Worm (Caenorhabditis elegans) whole organism, L4 larva: ENCODE measurements around the gene col-95.

Experiments used
- F10B5.3 ChIP-seq: sonication (generic microtip); optimal IDR thresholded peaks from 2 replicates; lab custom pipeline; 2016; ENCODE audit warnings: mild to moderate bottlenecking, missing genetic modification characterization, missing compliant biosample characterization
- Y48G9A.11 ChIP-seq: fragments of 200-800 bp; sonication (Bioruptor generic); IDR thresholded peaks from 2 replicates; pipeline ENCODE4 v1.3.6; 2022; ENCODE audit warnings: missing genetic modification reagents, missing genetic modification characterization, missing compliant biosample characterization
- ceh-62 ChIP-seq: sonication (generic microtip); optimal IDR thresholded peaks from 2 replicates; lab custom pipeline; 2017; ENCODE audit warnings: missing biosample characterization, missing genetic modification characterization
- ces-1 ChIP-seq: fragments of 150-350 bp; sonication (generic microtip); optimal IDR thresholded peaks from 4 replicates; lab custom pipeline; 2014; ENCODE audit warnings: missing biosample characterization, missing genetic modification reagents, missing genetic modification characterization
- daf-12 ChIP-seq: fragments of 150-350 bp; optimal IDR thresholded peaks from 2 replicates; lab custom pipeline; 2014; ENCODE audit warnings: missing biosample characterization, missing genetic modification reagents, missing genetic modification characterization
- dve-1 ChIP-seq: sonication (generic microtip); optimal IDR thresholded peaks from 2 replicates; lab custom pipeline; 2017; ENCODE audit warnings: antibody characterized with exemption, mild to moderate bottlenecking, missing genetic modification characterization, missing compliant biosample characterization; ENCODE audit not compliant: insufficient read depth
- fkh-10 ChIP-seq: fragments of 150-350 bp; optimal IDR thresholded peaks from 2 replicates; lab custom pipeline; 2014; ENCODE audit warnings: missing biosample characterization, missing genetic modification reagents, missing genetic modification characterization
- mdl-1 ChIP-seq, 2 experiments: fragments of 150-350 bp in 1 of 2; sonication (generic microtip) in 1 of 2; optimal IDR thresholded peaks; 2 replicates each; lab custom pipeline; 2014 to 2017; ENCODE audit warnings: missing biosample characterization in 2 of 2, missing genetic modification characterization in 2 of 2
- nhr-76 ChIP-seq: fragments of 150-350 bp; optimal IDR thresholded peaks from 2 replicates; lab custom pipeline; 2014; ENCODE audit warnings: missing biosample characterization, missing genetic modification characterization
- pqm-1 ChIP-seq: sonication (generic microtip); optimal IDR thresholded peaks from 2 replicates; lab custom pipeline; 2017; ENCODE audit warnings: missing biosample characterization, missing genetic modification characterization
- skn-1 ChIP-seq: fragments of 150-350 bp; optimal IDR thresholded peaks from 2 replicates; lab custom pipeline; 2014; ENCODE audit warnings: missing biosample characterization, missing genetic modification characterization
- snpc-4 ChIP-seq: fragments of 150-350 bp; optimal IDR thresholded peaks from 2 replicates; lab custom pipeline; 2014; ENCODE audit warnings: missing biosample characterization, missing genetic modification characterization
- unc-130 ChIP-seq: sonication (generic microtip); optimal IDR thresholded peaks from 2 replicates; lab custom pipeline; 2016; ENCODE audit warnings: missing genetic modification reagents, missing genetic modification characterization, missing compliant biosample characterization
- unc-39 ChIP-seq: sonication (generic microtip); optimal IDR thresholded peaks from 2 replicates; lab custom pipeline; 2017; ENCODE audit warnings: missing biosample characterization, missing genetic modification characterization

DNA sequence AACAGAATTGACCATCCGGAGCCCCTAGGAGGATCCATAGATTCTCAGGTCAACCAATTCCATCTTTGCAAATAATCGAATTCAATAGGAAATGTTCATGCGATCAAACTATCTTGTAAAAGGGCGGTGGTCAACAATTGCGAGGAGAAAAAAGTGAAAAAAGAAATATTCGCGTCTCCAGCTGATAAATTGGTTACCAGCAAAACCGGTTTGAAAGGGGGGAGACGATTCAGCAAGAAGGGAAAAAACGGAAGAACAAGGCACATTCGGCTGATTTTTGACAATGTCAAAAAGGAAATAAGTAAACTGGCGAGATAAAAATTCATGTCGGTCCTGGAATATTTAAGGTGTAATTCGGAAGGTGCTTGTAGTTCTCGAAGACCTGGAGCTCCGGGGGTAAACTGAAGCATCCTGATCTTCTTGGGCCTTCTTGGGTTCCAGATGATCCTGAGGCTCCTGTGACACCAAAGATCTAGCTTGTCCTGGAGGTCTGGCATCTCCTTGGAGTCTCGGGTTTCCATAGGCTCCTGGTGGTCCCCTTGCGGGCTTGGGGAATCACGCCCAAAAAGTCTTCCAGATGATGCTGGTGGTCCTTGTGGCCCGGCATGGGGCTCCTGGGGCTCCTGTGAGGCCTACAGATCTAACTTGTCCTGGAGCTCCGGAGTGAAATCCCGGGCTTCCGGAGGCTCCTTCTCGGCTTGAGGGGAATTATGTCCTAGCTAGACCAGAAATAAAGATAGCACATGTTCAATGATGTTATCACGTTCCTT lies 603 bp upstream of the col-95 start:
- TF ChIP-seq dve-1 (tag; lab: Kevin White, UChicago) (no peak), Y48G9A.11 (GFP tag; lab: Robert Waterston, UW) (no peak), daf-12 (no peak), unc-39 (tag; lab: Kevin White, UChicago) (no peak), ces-1 (no peak), F10B5.3 (no peak), pqm-1 (no peak), fkh-10 (no peak), unc-130 (GFP tag; lab: Kevin White, UChicago) (no peak), ceh-62 (tag; lab: Kevin White, UChicago) (no peak), skn-1 (no peak), snpc-4 (tag; lab: Kevin White, UChicago) (no peak), mdl-1 (tag; optimal IDR thresholded peaks at IDR 0.05; lab: Kevin White, UChicago) (no peak), nhr-76 (tag; lab: Kevin White, UChicago) (no peak)
